Fruit fly (Drosophila melanogaster): ENCODE results near the gene Cbp80.

DNA sequence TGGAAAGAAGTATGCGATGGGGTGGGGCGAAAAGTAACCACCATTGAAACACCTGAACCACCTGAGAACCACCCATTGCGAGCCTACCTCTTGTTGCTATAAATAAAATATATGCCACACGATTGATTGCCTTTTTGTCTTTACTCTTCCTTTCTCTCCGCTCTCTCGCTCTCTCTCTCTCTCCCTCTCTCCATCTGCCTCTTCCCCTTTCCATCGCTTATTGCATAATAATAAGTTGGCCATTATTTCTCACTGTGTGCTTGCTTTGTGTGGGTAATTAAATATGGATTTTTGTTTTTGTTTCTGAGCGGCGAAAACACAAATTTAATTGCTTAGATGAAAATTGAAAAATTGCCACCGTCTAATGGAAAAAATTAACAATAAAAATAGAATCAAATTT, 44.3 kb downstream of the Cbp80 start:
- TF ChIP-seq CG10147 (GFP tag; optimal IDR thresholded peaks at IDR 0.05), result no peak
- TF ChIP-seq CG17385 (GFP tag; optimal IDR thresholded peaks at IDR 0.05), result no peak
- no peak for TF ChIP-seq sna (GFP tag; IDR thresholded peaks at IDR 0.05; ENCODE audit: partially characterized antibody)
- no peak for TF ChIP-seq stc (GFP tag; IDR thresholded peaks at IDR 0.05)
- TF ChIP-seq org-1 (GFP tag; optimal IDR thresholded peaks at IDR 0.05), result no peak
- TF ChIP-seq CG7786 (GFP tag; optimal IDR thresholded peaks at IDR 0.05), result no peak
- no peak for TF ChIP-seq tx (GFP tag; optimal IDR thresholded peaks at IDR 0.05)
- TF ChIP-seq zfh1 (GFP tag; IDR thresholded peaks at IDR 0.05), result no peak
- TF ChIP-seq psq (GFP tag; optimal IDR thresholded peaks at IDR 0.05), result no peak
- no peak for TF ChIP-seq MBD-R2 (GFP tag; IDR thresholded peaks at IDR 0.05)
- TF ChIP-seq Rx (GFP tag; IDR thresholded peaks at IDR 0.05), result no peak
- TF ChIP-seq HmgZ (tag; optimal IDR thresholded peaks at IDR 0.05), result no peak
